Fruit fly (Drosophila melanogaster): Measurements from ENCODE around the gene CG2519.

The CG2519 gene

DNA sequence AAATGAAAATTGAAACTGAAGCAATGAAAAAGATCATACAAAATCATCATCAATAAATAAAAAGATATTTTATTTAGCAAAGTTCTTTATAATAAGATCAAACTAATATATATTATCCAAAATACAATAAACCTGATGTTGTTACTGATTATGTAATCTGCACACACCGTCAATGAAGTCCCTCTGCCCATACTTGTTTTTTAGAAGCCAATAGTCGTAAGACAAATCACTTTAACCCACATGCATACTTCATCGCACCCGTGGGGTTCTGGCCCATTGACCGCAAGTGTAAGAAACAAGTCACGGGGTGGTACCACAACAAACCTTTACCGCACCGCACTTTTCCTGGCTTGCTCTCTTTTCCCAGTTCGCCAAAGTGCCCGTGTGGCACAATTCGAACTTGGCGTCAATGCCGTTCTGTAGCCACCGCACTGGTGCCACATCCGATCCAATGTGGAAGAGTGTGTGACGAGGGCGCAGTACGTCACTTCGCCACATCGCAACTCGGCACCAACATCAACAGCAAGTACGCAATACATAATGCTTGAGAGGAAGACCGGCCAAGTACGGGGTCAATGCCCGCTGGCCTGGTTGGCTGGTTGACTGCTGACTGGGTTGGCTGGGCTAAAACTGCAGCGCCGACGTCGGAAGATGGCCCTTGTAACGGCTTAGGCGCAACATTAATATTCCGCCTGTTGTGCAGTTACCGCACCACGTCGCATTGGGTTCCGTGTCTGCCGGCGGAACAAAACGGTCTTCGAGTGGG lies 25.5 kb upstream of the CG2519 start (continued):
- no peak for TF ChIP-seq Blimp-1 (GFP tag; optimal IDR thresholded peaks at IDR 0.05)
- peak; percentile 23 for TF ChIP-seq lz (GFP tag; optimal IDR thresholded peaks at IDR 0.05)
- TF ChIP-seq esn (GFP tag; optimal IDR thresholded peaks at IDR 0.05) = peak; percentile 22
- TF ChIP-seq Eip78C (GFP tag) = peak; percentile 66
- TF ChIP-seq achi (GFP tag; optimal IDR thresholded peaks at IDR 0.05) = peak; percentile 7
- no peak for TF ChIP-seq fd85E (GFP tag; optimal IDR thresholded peaks at IDR 0.05)
- TF ChIP-seq CG11294 (GFP tag; IDR thresholded peaks at IDR 0.05) = no peak
- TF ChIP-seq Met (GFP tag; optimal IDR thresholded peaks at IDR 0.05) = peak; percentile 3

DNA sequence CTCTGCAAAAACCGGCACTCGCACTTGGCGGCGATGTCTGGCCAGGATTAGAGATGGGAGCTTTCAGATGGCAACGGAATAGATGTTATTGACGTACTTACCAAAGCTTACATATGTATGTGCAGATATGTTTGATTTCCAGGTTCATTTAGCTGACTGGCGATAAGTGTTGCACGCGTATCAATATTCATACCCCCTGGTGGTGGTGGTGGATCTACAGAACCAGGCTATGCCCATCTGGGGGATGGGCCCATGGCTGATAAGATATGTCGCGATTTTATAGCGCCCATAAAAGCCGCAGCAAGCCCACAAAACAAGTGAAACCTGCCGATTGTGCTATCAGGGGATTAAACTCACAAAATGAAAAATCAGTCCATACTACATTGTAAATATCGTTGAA lies 24.2 kb upstream of the CG2519 start:
- TF ChIP-seq salr (GFP tag; optimal IDR thresholded peaks at IDR 0.05) (no peak), svp (GFP tag) (peak; percentile 90), Met (GFP tag; optimal IDR thresholded peaks at IDR 0.05) (no peak), dsx (GFP tag; optimal IDR thresholded peaks at IDR 0.05; ENCODE audit: poor library complexity, severe bottlenecking) (peak; percentile 45), Eip78C (GFP tag) (peak; percentile 12), CG8319 (GFP tag; optimal IDR thresholded peaks at IDR 0.05) (no peak)

DNA sequence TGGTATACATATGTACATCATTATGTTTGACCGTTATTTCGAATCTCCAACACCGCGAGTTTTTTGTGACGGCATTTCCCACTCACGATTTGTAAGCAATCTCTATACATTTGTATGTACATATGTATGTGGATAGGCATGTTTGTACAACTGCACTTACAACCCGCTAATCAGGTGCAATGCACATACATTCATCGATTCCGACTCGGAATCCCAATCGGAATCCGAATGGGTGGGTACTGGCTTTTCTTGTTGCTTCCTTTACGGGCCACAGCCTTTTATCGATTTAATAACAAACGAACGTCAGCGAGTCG lies 23.8 kb upstream of the CG2519 start:
- TF ChIP-seq CG6854 (GFP tag; optimal IDR thresholded peaks at IDR 0.05) (no peak), Eip78C (GFP tag) (peak; percentile 53), CG16779 (tag; optimal IDR thresholded peaks at IDR 0.05) (no peak), Hr4 (GFP tag; optimal IDR thresholded peaks at IDR 0.05) (no peak)

DNA sequence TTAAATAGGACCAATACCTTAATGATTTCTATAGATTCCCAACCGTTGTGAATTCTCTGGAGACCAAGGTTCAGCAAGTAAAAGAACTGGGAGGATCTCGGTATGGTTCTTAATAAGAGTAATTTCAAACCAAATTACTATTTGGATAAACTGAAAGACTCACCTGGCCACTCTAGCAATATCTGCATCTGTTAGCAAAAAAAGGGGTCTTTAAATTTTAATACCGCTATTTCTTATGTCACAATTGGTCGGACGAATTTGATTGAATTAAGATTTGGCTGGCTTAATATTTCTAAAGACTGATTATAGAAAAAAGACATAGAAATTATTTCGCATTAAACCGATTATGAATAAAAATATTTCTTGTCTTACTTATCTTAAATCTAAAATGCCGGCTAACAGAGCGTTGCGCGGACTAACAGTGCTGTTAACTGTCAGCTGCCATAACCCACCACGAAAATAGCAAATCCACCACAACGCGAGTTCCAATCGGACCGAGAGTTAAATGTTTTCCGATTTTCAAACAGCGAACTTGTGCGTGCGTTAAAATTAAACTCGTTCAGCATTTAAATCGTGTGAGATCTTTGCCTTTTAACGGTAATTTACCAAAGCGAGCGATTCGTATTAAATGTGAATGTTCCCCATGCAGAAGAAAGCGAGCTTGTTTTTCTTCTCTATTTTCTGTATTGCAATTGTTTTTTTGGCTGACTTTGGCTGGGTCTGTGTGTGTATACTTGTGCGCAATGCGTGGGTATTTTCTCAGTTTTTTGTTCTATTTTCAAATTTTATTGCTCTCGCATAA lies 23.3 kb upstream of the CG2519 start, which contains the start of gene CRMP:
CRMP (plus strand) TSS at position 474 of the 802 bp plus-strand sequence.
- TF ChIP-seq CG6854 (GFP tag; optimal IDR thresholded peaks at IDR 0.05) = peak; percentile 45
- peak; percentile 13 to 50 for TF ChIP-seq ss (GFP tag; optimal IDR thresholded peaks at IDR 0.05)
- TF ChIP-seq dsx (GFP tag; optimal IDR thresholded peaks at IDR 0.05; ENCODE audit: poor library complexity, severe bottlenecking) = peak; percentile 17
- peak; percentile 33 for TF ChIP-seq CG9139 (GFP tag; optimal IDR thresholded peaks at IDR 0.05)
- peak; percentile 4 for TF ChIP-seq CG1621 (tag; optimal IDR thresholded peaks at IDR 0.05)
- 0 out of 3 replicates have a peak, but pooled peaks have one; percentile 44 for TF ChIP-seq CG8119 (GFP tag; IDR thresholded peaks at IDR 0.05)
- TF ChIP-seq Eip78C (GFP tag) = peak; percentile 52
- TF ChIP-seq CG16779 (tag; optimal IDR thresholded peaks at IDR 0.05) = peak; percentile 0
- no peak for TF ChIP-seq CG6792 (GFP tag; optimal IDR thresholded peaks at IDR 0.05)
- no peak for TF ChIP-seq spab (GFP tag; optimal IDR thresholded peaks at IDR 0.05)
- no peak for TF ChIP-seq Ets21C (GFP tag; optimal IDR thresholded peaks at IDR 0.05)
- TF ChIP-seq CG6276 (GFP tag; optimal IDR thresholded peaks at IDR 0.05) = peak; percentile 62
- TF ChIP-seq pdm3 (GFP tag; optimal IDR thresholded peaks at IDR 0.05) = no peak
- TF ChIP-seq CG15336 (GFP tag; IDR thresholded peaks at IDR 0.05) = peak; percentile 31; the same call in 1 of the 2 replicates
- peak; percentile 48 for TF ChIP-seq CG6808 (GFP tag; optimal IDR thresholded peaks at IDR 0.05)
- TF ChIP-seq Ets96B (tag; optimal IDR thresholded peaks at IDR 0.05) = no peak

DNA sequence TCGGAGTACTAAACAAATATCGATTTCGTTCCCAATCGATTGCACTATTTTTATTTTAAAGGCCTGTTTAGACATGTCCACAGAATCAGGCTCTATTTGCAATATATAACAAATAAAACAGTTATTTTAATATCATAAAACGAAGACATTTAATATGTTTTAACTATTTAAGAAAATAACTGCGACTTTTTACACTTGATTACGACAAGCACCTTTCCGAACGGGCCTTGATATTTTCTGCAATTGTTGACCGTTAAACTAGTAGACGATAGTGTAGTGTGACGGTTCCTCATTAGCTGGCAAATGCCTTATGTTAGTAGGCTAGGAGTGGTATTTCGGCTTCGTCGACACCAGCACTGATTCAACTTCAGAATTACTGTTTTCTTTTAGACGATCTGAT lies 21.0 kb upstream of the CG2519 start, which contains the start of the genes CG2931 and Rheb:
CG2931 (minus strand) TSS at position 26 of the 400 bp plus-strand sequence.
Rheb (plus strand) TSS at position 332 of the 400 bp plus-strand sequence.
- TF ChIP-seq esn (GFP tag; optimal IDR thresholded peaks at IDR 0.05) (peak; percentile 65), CG10631 (GFP tag; optimal IDR thresholded peaks at IDR 0.05) (no peak), Hr39 (GFP tag; optimal IDR thresholded peaks at IDR 0.05) (peak; percentile 63), CG6792 (GFP tag; optimal IDR thresholded peaks at IDR 0.05) (peak; percentile 10), Hr38 (GFP tag; optimal IDR thresholded peaks at IDR 0.05) (no peak), CG16779 (tag; optimal IDR thresholded peaks at IDR 0.05) (no peak), Met (GFP tag; optimal IDR thresholded peaks at IDR 0.05) (no peak), Lpt (GFP tag; optimal IDR thresholded peaks at IDR 0.05) (no peak), Blimp-1 (GFP tag; optimal IDR thresholded peaks at IDR 0.05) (no peak), eg (GFP tag; IDR thresholded peaks at IDR 0.05) (peak; percentile 74), CG11294 (GFP tag; IDR thresholded peaks at IDR 0.05) (no peak), CG8319 (GFP tag; optimal IDR thresholded peaks at IDR 0.05) (no peak), fd59A (GFP tag; optimal IDR thresholded peaks at IDR 0.05) (no peak), CG31627 (GFP tag; optimal IDR thresholded peaks at IDR 0.05) (peak; percentile 65), salr (GFP tag; optimal IDR thresholded peaks at IDR 0.05) (no peak), CG9139 (GFP tag; optimal IDR thresholded peaks at IDR 0.05) (no peak), Gug (GFP tag; IDR thresholded peaks at IDR 0.05) (peak; percentile 46), CG3919 (GFP tag; optimal IDR thresholded peaks at IDR 0.05) (peak; percentile 40), CG6854 (GFP tag; optimal IDR thresholded peaks at IDR 0.05) (no peak), Eip75B (GFP tag; optimal IDR thresholded peaks at IDR 0.05) (peak; percentile 61), Ets21C (GFP tag; optimal IDR thresholded peaks at IDR 0.05) (no peak), CG8632 (GFP tag; optimal IDR thresholded peaks at IDR 0.05) (no peak), Sox15 (GFP tag; optimal IDR thresholded peaks at IDR 0.05) (peak; percentile 40), Hr4 (GFP tag; optimal IDR thresholded peaks at IDR 0.05) (peak; percentile 70), dsx (GFP tag; optimal IDR thresholded peaks at IDR 0.05; ENCODE audit: poor library complexity, severe bottlenecking) (no peak)
